Fruit fly (Drosophila melanogaster): ENCODE measurements around the gene Gyc89Db.

Gyc89Db gene

DNA sequence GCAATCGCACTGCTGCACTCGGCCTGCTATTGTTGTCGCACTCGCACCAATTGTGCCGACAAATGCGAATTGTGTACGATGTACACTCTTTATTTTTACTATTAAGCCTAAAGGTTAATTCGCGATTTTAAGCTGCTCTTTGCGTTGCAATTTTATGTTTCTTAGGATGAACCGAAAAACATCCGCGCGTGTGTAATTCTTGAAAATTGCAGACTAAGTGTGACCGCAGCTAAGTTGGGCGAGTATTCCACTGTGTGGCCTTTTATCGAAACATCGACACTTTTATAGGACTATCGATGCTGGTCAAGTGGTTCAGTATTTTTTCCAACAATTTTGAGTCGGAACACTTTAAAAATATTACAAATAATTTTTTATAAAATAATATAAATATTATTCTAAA is 23.3 kb upstream of the Gyc89Db start, which contains the start of gene Pak3 (continued):
- 0 out of 2 replicates have a peak, but pooled peaks have one; percentile 26 for TF ChIP-seq CG5953 (GFP tag; IDR thresholded peaks at IDR 0.05)
- TF ChIP-seq aop (GFP tag; IDR thresholded peaks at IDR 0.05), result no peak
- TF ChIP-seq Atf6 (GFP tag; IDR thresholded peaks at IDR 0.05), result no peak
- peak; percentile 38 for TF ChIP-seq Ets97D (GFP tag; optimal IDR thresholded peaks at IDR 0.05)
- TF ChIP-seq CG1603 (tag; optimal IDR thresholded peaks at IDR 0.05), result peak; percentile 54
- TF ChIP-seq ab (GFP tag; optimal IDR thresholded peaks at IDR 0.05), result no peak
- TF ChIP-seq CG7745 (tag; optimal IDR thresholded peaks at IDR 0.05), result no peak
- TF ChIP-seq lilli (GFP tag; optimal IDR thresholded peaks at IDR 0.05), result no peak
- TF ChIP-seq CHES-1-like (GFP tag; optimal IDR thresholded peaks at IDR 0.05), result no peak
- TF ChIP-seq Mad (GFP tag; optimal IDR thresholded peaks at IDR 0.05), result no peak
- TF ChIP-seq Kr (GFP tag; optimal IDR thresholded peaks at IDR 0.05), result no peak
- TF ChIP-seq run (tag; optimal IDR thresholded peaks at IDR 0.05), result no peak
- peak; percentile 47; the same call in 1 of the 3 replicates for TF ChIP-seq Doc3 (GFP tag; IDR thresholded peaks at IDR 0.05; ENCODE audit: partially characterized antibody)
- TF ChIP-seq slou (GFP tag; optimal IDR thresholded peaks at IDR 0.05), result no peak
- no peak for TF ChIP-seq CG8281 (tag; optimal IDR thresholded peaks at IDR 0.05)
- TF ChIP-seq CG10147 (GFP tag; optimal IDR thresholded peaks at IDR 0.05), result no peak
- no peak for TF ChIP-seq fru (optimal IDR thresholded peaks at IDR 0.05)
- TF ChIP-seq vnd (GFP tag; IDR thresholded peaks at IDR 0.05; ENCODE audit: partially characterized antibody), result peak; percentile 63
- TF ChIP-seq CG17186 (GFP tag; optimal IDR thresholded peaks at IDR 0.05), result no peak
- TF ChIP-seq gem (tag; optimal IDR thresholded peaks at IDR 0.05), result no peak
- TF ChIP-seq ac (GFP tag; optimal IDR thresholded peaks at IDR 0.05), result no peak
- TF ChIP-seq Max (GFP tag; optimal IDR thresholded peaks at IDR 0.05), result no peak
- no peak for TF ChIP-seq Mes4 (GFP tag; optimal IDR thresholded peaks at IDR 0.05)
- TF ChIP-seq Dek (tag; optimal IDR thresholded peaks at IDR 0.05), result peak; percentile 31
- peak; percentile 46 for TF ChIP-seq CG13775 (GFP tag; optimal IDR thresholded peaks at IDR 0.05)
- peak; percentile 52 for TF ChIP-seq zen (tag; optimal IDR thresholded peaks at IDR 0.05)
- TF ChIP-seq mam (GFP tag; optimal IDR thresholded peaks at IDR 0.05), result no peak
- TF ChIP-seq hb (GFP tag; IDR thresholded peaks at IDR 0.05; ENCODE audit: partially characterized antibody), result peak; percentile 17; the same call in 2 of the 3 replicates
- no peak for TF ChIP-seq Lim3 (GFP tag; IDR thresholded peaks at IDR 0.05)
- no peak for TF ChIP-seq grn (GFP tag; optimal IDR thresholded peaks at IDR 0.05)
- no peak for TF ChIP-seq CG11247 (GFP tag; IDR thresholded peaks at IDR 0.05)
- no peak for TF ChIP-seq NFAT (GFP tag; IDR thresholded peaks at IDR 0.05)
- no peak for TF ChIP-seq kni (GFP tag; optimal IDR thresholded peaks at IDR 0.05)
- no peak for TF ChIP-seq pb (GFP tag; optimal IDR thresholded peaks at IDR 0.05)
- no peak for TF ChIP-seq Ets65A (GFP tag)
- peak; percentile 39; the same call in 1 of the 2 replicates for TF ChIP-seq CG3847 (GFP tag; IDR thresholded peaks at IDR 0.05)
- TF ChIP-seq unc-4 (GFP tag; IDR thresholded peaks at IDR 0.05; ENCODE audit: partially characterized antibody), result peak; percentile 79
- TF ChIP-seq chm (GFP tag; IDR thresholded peaks at IDR 0.05), result no peak; the same call in 1 of the 2 replicates
- TF ChIP-seq HmgZ (tag; optimal IDR thresholded peaks at IDR 0.05), result peak; percentile 42
- TF ChIP-seq sc (optimal IDR thresholded peaks at IDR 0.05), result no peak
- no peak for TF ChIP-seq sc (GFP tag; optimal IDR thresholded peaks at IDR 0.05)
- peak; percentile 82 for TF ChIP-seq CG15514 (GFP tag; optimal IDR thresholded peaks at IDR 0.05)
- TF ChIP-seq Doc2 (GFP tag; IDR thresholded peaks at IDR 0.05), result no peak
- TF ChIP-seq CG15601 (tag; optimal IDR thresholded peaks at IDR 0.05), result no peak
- peak; percentile 80 for TF ChIP-seq trem (tag; optimal IDR thresholded peaks at IDR 0.05)
- no peak for TF ChIP-seq HLHmδ (GFP tag; optimal IDR thresholded peaks at IDR 0.05)
- peak; percentile 7 for TF ChIP-seq D19A (tag; optimal IDR thresholded peaks at IDR 0.05)
- no peak for TF ChIP-seq cwo (GFP tag; optimal IDR thresholded peaks at IDR 0.05)
- TF ChIP-seq zen2 (GFP tag; IDR thresholded peaks at IDR 0.05; ENCODE audit: partially characterized antibody), result peak; percentile 42; the same call in 1 of the 3 replicates
- TF ChIP-seq Abd-B (GFP tag; optimal IDR thresholded peaks at IDR 0.05), result no peak
- TF ChIP-seq CG6813 (GFP tag; optimal IDR thresholded peaks at IDR 0.05), result no peak

All from whole organism, embryonic.